Fruit fly (Drosophila melanogaster): ENCODE results near the gene Dpck.

The Dpck gene

DNA sequence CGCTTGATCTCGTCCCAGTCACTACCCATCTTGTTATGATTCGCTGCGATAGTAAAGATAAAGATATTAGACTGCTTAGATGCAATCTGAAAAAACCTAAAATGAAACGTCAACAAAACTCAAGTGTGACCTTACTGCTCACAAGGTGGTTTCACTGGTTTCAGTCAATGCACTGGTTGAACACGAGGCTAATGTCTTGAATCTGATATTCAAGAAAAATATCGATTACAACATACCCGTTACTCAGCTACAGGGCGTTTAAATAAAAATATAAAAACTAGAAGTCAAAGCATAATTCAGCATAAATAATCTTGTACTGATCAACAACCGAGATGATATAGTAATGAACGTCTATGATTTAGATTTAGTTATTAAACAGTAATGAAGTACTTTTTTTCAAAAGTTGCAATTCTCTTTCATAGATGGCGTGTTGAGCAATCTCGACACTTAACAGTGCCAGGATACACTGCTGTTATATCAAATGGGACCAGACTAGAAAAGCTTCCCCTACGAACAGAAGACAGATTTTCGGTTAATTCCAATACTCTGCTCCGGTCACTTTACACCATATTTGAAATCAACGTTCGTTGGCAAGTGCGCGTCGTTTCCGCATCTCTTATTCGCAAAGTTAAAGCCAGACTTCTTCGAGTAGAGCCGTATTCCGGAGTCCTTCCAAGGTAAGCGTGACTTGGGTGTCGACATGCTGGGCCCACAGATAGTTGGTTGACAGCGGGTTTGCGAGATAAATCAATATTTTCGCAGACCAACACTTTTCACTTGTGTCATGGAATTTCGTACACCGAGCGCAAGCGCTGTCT is 7.5 kb upstream of the Dpck start, which contains the start of the genes Ufl1 and CG1943 (continued):
- TF ChIP-seq CG2120 (GFP tag; optimal IDR thresholded peaks at IDR 0.05) (peak; percentile 27), CG16813 (GFP tag; IDR thresholded peaks at IDR 0.05; ENCODE audit: partially characterized antibody) (no peak), E2f2 (GFP tag; IDR thresholded peaks at IDR 0.05) (no peak), Scr (GFP tag; IDR thresholded peaks at IDR 0.05; ENCODE audit: partially characterized antibody) (no peak), chinmo (GFP tag; IDR thresholded peaks at IDR 0.05; ENCODE audit: partially characterized antibody) (no peak), crol (GFP tag; IDR thresholded peaks at IDR 0.05) (no peak), lov (optimal IDR thresholded peaks at IDR 0.05) (no peak), lov (GFP tag; IDR thresholded peaks at IDR 0.05) (no peak), CG5245 (GFP tag; optimal IDR thresholded peaks at IDR 0.05) (no peak), CG2678 (tag; optimal IDR thresholded peaks at IDR 0.05) (no peak), disco-r (GFP tag; optimal IDR thresholded peaks at IDR 0.05) (no peak), klu (GFP tag; IDR thresholded peaks at IDR 0.05) (no peak), CG6813 (GFP tag; optimal IDR thresholded peaks at IDR 0.05) (no peak), CG10979 (tag; optimal IDR thresholded peaks at IDR 0.05) (no peak), CG32532 (GFP tag; IDR thresholded peaks at IDR 0.05) (no peak), CG12744 (GFP tag; optimal IDR thresholded peaks at IDR 0.05) (no peak), CG11093 (GFP tag; IDR thresholded peaks at IDR 0.05) (no peak), gcm (GFP tag; optimal IDR thresholded peaks at IDR 0.05) (peak; percentile 44), CG15269 (tag; optimal IDR thresholded peaks at IDR 0.05) (no peak), Nf-YC (tag; optimal IDR thresholded peaks at IDR 0.05) (peak; percentile 12), ems (GFP tag; optimal IDR thresholded peaks at IDR 0.05) (no peak), pita (GFP tag; optimal IDR thresholded peaks at IDR 0.05) (peak; percentile 86), pfk (GFP tag; optimal IDR thresholded peaks at IDR 0.05) (no peak), Hand (GFP tag; optimal IDR thresholded peaks at IDR 0.05) (no peak), CG3995 (GFP tag; optimal IDR thresholded peaks at IDR 0.05) (peak; percentile 92), bowl (GFP tag; IDR thresholded peaks at IDR 0.05) (no peak), NfI (GFP tag; optimal IDR thresholded peaks at IDR 0.05) (no peak), HLH3B (GFP tag; IDR thresholded peaks at IDR 0.05) (no peak), Gsc (GFP tag; IDR thresholded peaks at IDR 0.05) (no peak), fu2 (GFP tag; optimal IDR thresholded peaks at IDR 0.05) (no peak), CG10274 (GFP tag; optimal IDR thresholded peaks at IDR 0.05) (no peak), wdn (GFP tag; IDR thresholded peaks at IDR 0.05) (no peak), HHEX (GFP tag; optimal IDR thresholded peaks at IDR 0.05) (no peak), CG4404 (GFP tag; IDR thresholded peaks at IDR 0.05) (no peak), CG6254 (GFP tag; optimal IDR thresholded peaks at IDR 0.05) (peak; percentile 3), CG2199 (GFP tag; IDR thresholded peaks at IDR 0.05) (no peak), CG13424 (tag; optimal IDR thresholded peaks at IDR 0.05) (no peak), esg (GFP tag; conservative IDR thresholded peaks at IDR 0.05) (no peak), Hr39 (optimal IDR thresholded peaks at IDR 0.05) (no peak), CG15696 (tag; optimal IDR thresholded peaks at IDR 0.05) (no peak), Kr (GFP tag; optimal IDR thresholded peaks at IDR 0.05) (no peak), slp2 (GFP tag; optimal IDR thresholded peaks at IDR 0.05) (no peak), CG3726 (GFP tag; IDR thresholded peaks at IDR 0.05) (no peak), CG4617 (GFP tag; optimal IDR thresholded peaks at IDR 0.05; ENCODE audit: borderline replicate concordance) (peak; percentile 46)

All from whole organism, embryonic.